Worm (Caenorhabditis elegans) whole organism, L4 larva: ENCODE data around the gene nlp-76.

ENCODE experiments used
- D1046.2 ChIP-seq: fragments of 200-800 bp; sonication (Bioruptor generic); IDR thresholded peaks from 2 replicates; pipeline ENCODE4 v1.3.6; 2022; ENCODE audit warnings: missing genetic modification characterization, missing compliant biosample characterization
- F37D6.2 ChIP-seq: sonication (generic microtip); optimal IDR thresholded peaks from 2 replicates; lab custom pipeline; 2016; ENCODE audit warnings: mild to moderate bottlenecking, missing genetic modification characterization, missing compliant biosample characterization
- R02D3.7 ChIP-seq: fragments of 150-350 bp; sonication (generic microtip); optimal IDR thresholded peaks from 3 replicates; lab custom pipeline; 2014; ENCODE audit warnings: missing biosample characterization, missing genetic modification characterization
- T20F7.1 ChIP-seq: fragments of 200-800 bp; sonication (Bioruptor generic); optimal IDR thresholded peaks from 2 replicates; lab custom pipeline; 2018; ENCODE audit warnings: mild to moderate bottlenecking, missing genetic modification characterization, missing compliant biosample characterization
- Y105C5A.15 ChIP-seq: fragments of 200-800 bp; sonication (Bioruptor generic); IDR thresholded peaks from 2 replicates; pipeline ENCODE4 v1.3.6; 2022; ENCODE audit warnings: missing genetic modification characterization, missing compliant biosample characterization
- Y5F2A.4 ChIP-seq: fragments of 200-800 bp; sonication (Bioruptor generic); optimal IDR thresholded peaks from 2 replicates; lab custom pipeline; 2018; ENCODE audit warnings: mild to moderate bottlenecking, missing genetic modification characterization, missing compliant biosample characterization
- Y75B8A.6 ChIP-seq: fragments of 200-800 bp; sonication (Bioruptor generic); IDR thresholded peaks from 2 replicates; pipeline ENCODE4 v1.3.6; 2022; ENCODE audit warnings: missing genetic modification reagents, missing genetic modification characterization, missing compliant biosample characterization
- ZK337.2 ChIP-seq: fragments of 200-800 bp; sonication (Bioruptor generic); IDR thresholded peaks from 2 replicates; pipeline ENCODE4 v1.3.6; 2022; ENCODE audit warnings: missing genetic modification reagents, missing genetic modification characterization, missing compliant biosample characterization
- aha-1 ChIP-seq: fragments of 150-350 bp; peaks from one replicate; lab custom pipeline; 2014; ENCODE audit warnings: missing biosample characterization, missing genetic modification characterization
- arid-1 ChIP-seq: fragments of 200-800 bp; sonication (Bioruptor generic); conservative IDR thresholded peaks from 2 replicates; pipeline ENCODE4 v1.3.6; 2022; ENCODE audit warnings: missing genetic modification reagents, missing genetic modification characterization, missing compliant biosample characterization
- attf-4 ChIP-seq: sonication (generic microtip); optimal IDR thresholded peaks from 3 replicates; lab custom pipeline; 2017; ENCODE audit warnings: missing biosample characterization, missing genetic modification characterization
- ceh-32 ChIP-seq: sonication (generic microtip); optimal IDR thresholded peaks from 2 replicates; lab custom pipeline; 2016; ENCODE audit warnings: mild to moderate bottlenecking, missing genetic modification characterization, missing compliant biosample characterization; ENCODE audit not compliant: poor library complexity
- ceh-82 ChIP-seq: sonication (generic microtip); optimal IDR thresholded peaks from 2 replicates; lab custom pipeline; 2017; ENCODE audit warnings: missing biosample characterization, missing genetic modification characterization
- cey-2 ChIP-seq: sonication (generic microtip); optimal IDR thresholded peaks from 3 replicates; lab custom pipeline; 2017; ENCODE audit warnings: missing genetic modification characterization, mild to moderate bottlenecking, missing compliant biosample characterization, antibody characterized with exemption, borderline replicate concordance; ENCODE audit not compliant: insufficient read depth
- daf-12 ChIP-seq: fragments of 150-350 bp; optimal IDR thresholded peaks from 2 replicates; lab custom pipeline; 2014; ENCODE audit warnings: missing biosample characterization, missing genetic modification reagents, missing genetic modification characterization
- daf-16 ChIP-seq, 3 experiments: sonication (generic microtip); optimal IDR thresholded peaks; 2 replicates each; lab custom pipeline; 2016 to 2017; ENCODE audit warnings: missing genetic modification characterization in 3 of 3, missing genetic modification reagents in 3 of 3, mild to moderate bottlenecking in 2 of 3, missing compliant biosample characterization in 2 of 3, missing biosample characterization in 1 of 3, moderate library complexity in 1 of 3
- daf-8 ChIP-seq: fragments of 200-800 bp; sonication (Bioruptor generic); IDR thresholded peaks from 2 replicates; pipeline ENCODE4 v1.3.6; 2022; ENCODE audit warnings: missing genetic modification characterization, missing compliant biosample characterization
- dmd-9 ChIP-seq: fragments of 200-800 bp; sonication (Bioruptor generic); IDR thresholded peaks from 2 replicates; pipeline ENCODE4 v1.3.6; 2022; ENCODE audit warnings: missing genetic modification reagents, missing genetic modification characterization, missing compliant biosample characterization
- dve-1 ChIP-seq: sonication (generic microtip); optimal IDR thresholded peaks from 2 replicates; lab custom pipeline; 2017; ENCODE audit warnings: antibody characterized with exemption, mild to moderate bottlenecking, missing genetic modification characterization, missing compliant biosample characterization; ENCODE audit not compliant: insufficient read depth
- egl-27 ChIP-seq: sonication (generic microtip); optimal IDR thresholded peaks from 3 replicates; lab custom pipeline; 2017; ENCODE audit warnings: missing biosample characterization, missing genetic modification reagents, missing genetic modification characterization
- egl-43 ChIP-seq: fragments of 200-800 bp; sonication (Bioruptor generic); IDR thresholded peaks from 2 replicates; pipeline ENCODE4 v1.3.6; 2022; ENCODE audit warnings: missing genetic modification reagents, missing genetic modification characterization, missing compliant biosample characterization
- fkh-10 ChIP-seq: fragments of 150-350 bp; optimal IDR thresholded peaks from 2 replicates; lab custom pipeline; 2014; ENCODE audit warnings: missing biosample characterization, missing genetic modification reagents, missing genetic modification characterization
- fos-1 ChIP-seq: fragments of 150-350 bp; optimal IDR thresholded peaks from 2 replicates; lab custom pipeline; 2014; ENCODE audit warnings: missing biosample characterization, missing genetic modification characterization
- hlh-11 ChIP-seq: fragments of 200-800 bp; sonication (Bioruptor generic); optimal IDR thresholded peaks from 2 replicates; lab custom pipeline; 2018; ENCODE audit warnings: mild to moderate bottlenecking, missing genetic modification characterization, missing compliant biosample characterization
- jun-1 ChIP-seq: fragments of 150-350 bp; optimal IDR thresholded peaks from 2 replicates; lab custom pipeline; 2014; ENCODE audit warnings: missing biosample characterization, missing genetic modification reagents, missing genetic modification characterization
- lin-29 ChIP-seq: fragments of 200-800 bp; sonication (Bioruptor generic); IDR thresholded peaks from 2 replicates; pipeline ENCODE4 v1.3.6; 2022; ENCODE audit warnings: missing genetic modification reagents, missing genetic modification characterization, missing compliant biosample characterization
- lin-38 ChIP-seq: fragments of 200-800 bp; sonication (Bioruptor generic); IDR thresholded peaks from 2 replicates; pipeline ENCODE4 v1.3.6; 2022; ENCODE audit warnings: missing genetic modification reagents, missing genetic modification characterization, missing compliant biosample characterization
- lin-39 ChIP-seq: fragments of 150-350 bp; optimal IDR thresholded peaks from 2 replicates; lab custom pipeline; 2014; ENCODE audit warnings: missing biosample characterization, missing genetic modification reagents, missing genetic modification characterization
- lir-3 ChIP-seq: sonication (generic microtip); optimal IDR thresholded peaks from 2 replicates; lab custom pipeline; 2016; ENCODE audit warnings: mild to moderate bottlenecking, missing genetic modification characterization, missing compliant biosample characterization
- lsy-2 ChIP-seq, 2 experiments: fragments of 150-350 bp in 1 of 2; sonication (generic microtip) in 1 of 2; optimal IDR thresholded peaks; 2 replicates each; lab custom pipeline; 2014 to 2017; ENCODE audit warnings: missing biosample characterization in 2 of 2, missing genetic modification characterization in 2 of 2
- madf-9 ChIP-seq: fragments of 200-800 bp; sonication (Bioruptor generic); conservative IDR thresholded peaks from 2 replicates; pipeline ENCODE4 v1.3.6; 2022; ENCODE audit warnings: missing genetic modification reagents, missing genetic modification characterization, missing compliant biosample characterization
- mdl-1 ChIP-seq, 2 experiments: fragments of 150-350 bp in 1 of 2; sonication (generic microtip) in 1 of 2; optimal IDR thresholded peaks; 2 replicates each; lab custom pipeline; 2014 to 2017; ENCODE audit warnings: missing biosample characterization in 2 of 2, missing genetic modification characterization in 2 of 2
- mep-1 ChIP-seq: fragments of 150-350 bp; sonication (generic microtip); optimal IDR thresholded peaks from 3 replicates; lab custom pipeline; 2014; ENCODE audit warnings: missing biosample characterization, missing genetic modification characterization
- mes-2 ChIP-seq: sonication (generic microtip); optimal IDR thresholded peaks from 2 replicates; lab custom pipeline; 2016; ENCODE audit warnings: missing genotype, mild to moderate bottlenecking, missing genetic modification characterization, missing compliant biosample characterization; ENCODE audit not compliant: poor library complexity, severe bottlenecking
- mxl-2 ChIP-seq: fragments of 200-800 bp; sonication (Bioruptor generic); conservative IDR thresholded peaks from 2 replicates; pipeline ENCODE4 v1.3.6; 2022; ENCODE audit warnings: missing genetic modification reagents, missing genetic modification characterization, missing compliant biosample characterization
- nhr-10 ChIP-seq: fragments of 150-350 bp; optimal IDR thresholded peaks from 2 replicates; lab custom pipeline; 2014; ENCODE audit warnings: missing biosample characterization, missing genetic modification characterization
- nhr-11 ChIP-seq: fragments of 150-350 bp; optimal IDR thresholded peaks from 2 replicates; lab custom pipeline; 2014; ENCODE audit warnings: missing biosample characterization, missing genetic modification characterization
- nhr-48 ChIP-seq: sonication (generic microtip); optimal IDR thresholded peaks from 2 replicates; lab custom pipeline; 2016; ENCODE audit warnings: mild to moderate bottlenecking, missing genetic modification characterization, missing compliant biosample characterization
- nhr-76 ChIP-seq: fragments of 150-350 bp; optimal IDR thresholded peaks from 2 replicates; lab custom pipeline; 2014; ENCODE audit warnings: missing biosample characterization, missing genetic modification characterization
- nhr-77 ChIP-seq: fragments of 150-350 bp; optimal IDR thresholded peaks from 2 replicates; lab custom pipeline; 2014; ENCODE audit warnings: missing biosample characterization, missing genetic modification characterization
- pha-4 ChIP-seq, 2 experiments: fragments of 150-350 bp in 1 of 2; fragments of 200-800 bp in 1 of 2; sonication (Bioruptor generic) in 1 of 2; IDR thresholded peaks in 1 of 2; optimal IDR thresholded peaks in 1 of 2; 2 replicates each; pipeline versions ENCODE4 v1.3.6 to Lab custom; 2014 to 2022; ENCODE audit warnings: missing genetic modification characterization in 2 of 2, missing genetic modification reagents in 2 of 2, missing biosample characterization in 1 of 2, missing compliant biosample characterization in 1 of 2
- php-3 ChIP-seq: fragments of 200-800 bp; sonication (Bioruptor generic); IDR thresholded peaks from 2 replicates; pipeline ENCODE4 v1.3.6; 2022; ENCODE audit warnings: missing genetic modification reagents, missing genetic modification characterization, missing compliant biosample characterization
- saeg-2 ChIP-seq: fragments of 200-800 bp; sonication (Bioruptor generic); IDR thresholded peaks from 2 replicates; pipeline ENCODE4 v1.3.6; 2022; ENCODE audit warnings: missing genetic modification reagents, missing genetic modification characterization, missing compliant biosample characterization
- skn-1 ChIP-seq: fragments of 150-350 bp; optimal IDR thresholded peaks from 2 replicates; lab custom pipeline; 2014; ENCODE audit warnings: missing biosample characterization, missing genetic modification characterization
- tra-1 ChIP-seq: fragments of 200-800 bp; sonication (Bioruptor generic); IDR thresholded peaks from 2 replicates; pipeline ENCODE4 v1.3.6; 2022; ENCODE audit warnings: missing genetic modification reagents, missing genetic modification characterization, missing compliant biosample characterization
- unc-130 ChIP-seq: sonication (generic microtip); optimal IDR thresholded peaks from 2 replicates; lab custom pipeline; 2016; ENCODE audit warnings: missing genetic modification reagents, missing genetic modification characterization, missing compliant biosample characterization
- unc-62 ChIP-seq, 3 experiments: fragments of 150-350 bp in 1 of 3; sonication (generic microtip); optimal IDR thresholded peaks in 2 of 3; peaks in 1 of 3; 1 replicate in 1 of 3; 2 replicates in 2 of 3; lab custom pipeline; 2014 to 2017; ENCODE audit warnings: missing biosample characterization in 3 of 3, missing genetic modification characterization in 3 of 3, missing genetic modification reagents in 3 of 3, missing genotype in 1 of 3
- vab-7 ChIP-seq: fragments of 200-800 bp; sonication (Bioruptor generic); IDR thresholded peaks from 2 replicates; pipeline ENCODE4 v1.3.6; 2022; ENCODE audit warnings: missing genetic modification reagents, missing genetic modification characterization, missing compliant biosample characterization
- zfp-2 ChIP-seq: sonication (generic microtip); optimal IDR thresholded peaks from 2 replicates; lab custom pipeline; 2016; ENCODE audit warnings: mild to moderate bottlenecking, missing genetic modification characterization, missing compliant biosample characterization

Gene nlp-76

ce11 chrX:12690346-12690745 is 26.6 kb upstream of the nlp-76 start (continued):
- no peak for TF ChIP-seq zfp-2
- TF ChIP-seq tra-1 (GFP tag; lab: Robert Waterston, UW): peak; percentile 73
- no peak for TF ChIP-seq egl-27 (tag; lab: Kevin White, UChicago)
- no peak for TF ChIP-seq nhr-11 (tag; lab: Kevin White, UChicago)
- TF ChIP-seq mes-2 (tag; lab: Kevin White, UChicago): no peak
- no peak for TF ChIP-seq nhr-10 (tag; lab: Kevin White, UChicago)
- TF ChIP-seq nhr-48: peak; percentile 22
- TF ChIP-seq skn-1 (tag; lab: Kevin White, UChicago): no peak
- no peak for TF ChIP-seq madf-9 (GFP tag; lab: Robert Waterston, UW)
- no peak for TF ChIP-seq D1046.2 (GFP tag; lab: Robert Waterston, UW)
- TF ChIP-seq mdl-1 (tag; optimal IDR thresholded peaks at IDR 0.05; lab: Kevin White, UChicago): no peak
- TF ChIP-seq ZK337.2 (GFP tag; lab: Robert Waterston, UW): no peak
- no peak for TF ChIP-seq Y105C5A.15
- TF ChIP-seq dve-1: peak; percentile 75
- no peak for TF ChIP-seq F37D6.2 (tag; lab: Kevin White, UChicago)
- no peak for TF ChIP-seq fos-1 (tag; lab: Kevin White, UChicago)
- TF ChIP-seq mep-1: peak; percentile 68
- no peak for TF ChIP-seq attf-4 (tag; lab: Kevin White, UChicago)
- no peak for TF ChIP-seq saeg-2 (GFP tag; lab: Robert Waterston, UW)
- TF ChIP-seq R02D3.7: no peak
- TF ChIP-seq lsy-2 (tag; optimal IDR thresholded peaks at IDR 0.05; lab: Kevin White, UChicago): peak in 1 of 2 experiments; percentile 44
- TF ChIP-seq vab-7: 0 out of 2 replicates have a peak, but pooled peaks have one; percentile 25
- no peak for TF ChIP-seq daf-8 (GFP tag; lab: Robert Waterston, UW)
- TF ChIP-seq unc-62 (GFP tag; optimal IDR thresholded peaks at IDR 0.05 in 1 of 2; lab: Kevin White, UChicago): peak in 1 of 2 experiments; percentile 97
- TF ChIP-seq unc-62 (tag; optimal IDR thresholded peaks at IDR 0.05; lab: Kevin White, UChicago): no peak
- no peak for TF ChIP-seq nhr-77
- no peak for TF ChIP-seq php-3 (GFP tag; lab: Robert Waterston, UW)
- TF ChIP-seq T20F7.1 (GFP tag; lab: Kevin White, UChicago): no peak
- no peak for TF ChIP-seq lin-38
- TF ChIP-seq pha-4 (GFP tag; IDR thresholded peaks at IDR 0.05; lab: Robert Waterston, UW): no peak
- no peak for TF ChIP-seq pha-4 (tag; optimal IDR thresholded peaks at IDR 0.05; lab: Kevin White, UChicago)
- peak; percentile 70 for TF ChIP-seq hlh-11
- no peak for TF ChIP-seq nhr-76 (tag; lab: Kevin White, UChicago)
- TF ChIP-seq lin-29 (GFP tag; lab: Robert Waterston, UW): no peak
- no peak for TF ChIP-seq Y5F2A.4 (GFP tag; lab: Kevin White, UChicago)
- TF ChIP-seq egl-43 (GFP tag; lab: Robert Waterston, UW): peak; percentile 58; the same call in 1 of the 2 replicates
- peak in 1 of 2 experiments; percentile 23 for TF ChIP-seq daf-16 (GFP tag; optimal IDR thresholded peaks at IDR 0.05; lab: Kevin White, UChicago)
- TF ChIP-seq daf-16 (tag; optimal IDR thresholded peaks at IDR 0.05; lab: Kevin White, UChicago): peak; percentile 43
- no peak for TF ChIP-seq cey-2 (tag; lab: Kevin White, UChicago)
- TF ChIP-seq mxl-2 (GFP tag; lab: Robert Waterston, UW): no peak
- TF ChIP-seq Y75B8A.6 (GFP tag; lab: Robert Waterston, UW): no peak
- TF ChIP-seq lin-39: peak; percentile 90
- TF ChIP-seq ceh-32 (tag; lab: Kevin White, UChicago): no peak
- peak; percentile 90 for TF ChIP-seq aha-1 (tag; lab: Kevin White, UChicago)
- no peak for TF ChIP-seq dmd-9 (GFP tag; lab: Robert Waterston, UW)
- TF ChIP-seq daf-12 (tag; lab: Kevin White, UChicago): no peak
- no peak for TF ChIP-seq arid-1 (GFP tag; lab: Robert Waterston, UW)
- TF ChIP-seq fkh-10 (GFP tag; lab: Kevin White, UChicago): no peak
- TF ChIP-seq unc-130 (GFP tag; lab: Kevin White, UChicago): no peak
- no peak for TF ChIP-seq ceh-82 (tag; lab: Kevin White, UChicago)
- no peak for TF ChIP-seq lir-3 (tag; lab: Kevin White, UChicago)
- TF ChIP-seq jun-1 (tag; lab: Kevin White, UChicago): no peak
